Worm (Caenorhabditis elegans): ENCODE results near the gene lron-10.

The lron-10 gene

DNA sequence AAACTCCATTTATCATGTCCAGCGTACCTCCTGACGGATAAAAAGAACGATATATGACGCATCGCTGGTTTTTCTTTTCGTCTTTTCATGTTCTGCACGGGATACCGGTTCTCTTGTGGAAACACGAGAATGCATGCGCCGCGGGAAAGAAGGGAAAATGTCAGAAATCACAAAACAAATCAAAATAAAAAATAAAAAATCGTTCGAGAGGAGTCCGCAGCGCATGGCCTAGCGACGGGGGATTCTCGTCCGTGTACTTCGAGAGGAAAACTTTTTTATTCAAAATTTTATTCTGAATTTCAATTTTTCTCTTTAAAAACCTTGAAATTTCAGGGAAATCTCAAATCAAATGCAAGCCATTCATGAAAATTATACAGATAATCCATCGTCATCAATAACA, at the start of gene lron-10, which contains the start of gene hpr-9 (continued):
- TF ChIP-seq ztf-28 (GFP tag; IDR thresholded peaks at IDR 0.05), result 0 out of 2 replicates have a peak, but pooled peaks have one; percentile 58
- peak; percentile 23; the same call in 1 of the 2 replicates for TF ChIP-seq ceh-100 (GFP tag; IDR thresholded peaks at IDR 0.05)
- TF ChIP-seq die-1 (tag; optimal IDR thresholded peaks at IDR 0.05), result peak; percentile 1
- peak; percentile 71 for TF ChIP-seq K12H6.12 (tag; optimal IDR thresholded peaks at IDR 0.05)
- TF ChIP-seq pbrm-1 (GFP tag; IDR thresholded peaks at IDR 0.05), result peak; percentile 59; the same call in 1 of the 2 replicates
- TF ChIP-seq dpff-1 (tag; optimal IDR thresholded peaks at IDR 0.05), result no peak
- no peak for TF ChIP-seq ets-4 (GFP tag; optimal IDR thresholded peaks at IDR 0.05)
- TF ChIP-seq madf-3 (GFP tag; IDR thresholded peaks at IDR 0.05), result 0 out of 2 replicates have a peak, but pooled peaks have one; percentile 61
- TF ChIP-seq hsf-1 (GFP tag; IDR thresholded peaks at IDR 0.05), result no peak
- no peak for TF ChIP-seq cebp-2 (GFP tag; IDR thresholded peaks at IDR 0.05)
- no peak for TF ChIP-seq T07F8.4 (tag; optimal IDR thresholded peaks at IDR 0.05)
- TF ChIP-seq lir-1 (GFP tag; conservative IDR thresholded peaks at IDR 0.05), result peak; percentile 84
- no peak for TF ChIP-seq mes-4 (tag; optimal IDR thresholded peaks at IDR 0.05)
- no peak for TF ChIP-seq cebp-1 (GFP tag; IDR thresholded peaks at IDR 0.05)
- peak; percentile 63 for TF ChIP-seq cebp-1 (tag; optimal IDR thresholded peaks at IDR 0.05)
- peak in 1 of 3 experiments; percentile 73 for TF ChIP-seq lin-35 (GFP tag; optimal IDR thresholded peaks at IDR 0.05)
- TF ChIP-seq Y53G8AR.9 (GFP tag; conservative IDR thresholded peaks at IDR 0.05), result peak; percentile 73; the same call in 1 of the 2 replicates
- TF ChIP-seq ceh-91 (GFP tag; IDR thresholded peaks at IDR 0.05), result peak; percentile 49
- peak; percentile 95 for TF ChIP-seq ZK185.1 (tag; optimal IDR thresholded peaks at IDR 0.05; ENCODE audit: poor library complexity, severe bottlenecking)
- TF ChIP-seq egl-18 (GFP tag; IDR thresholded peaks at IDR 0.05), result 0 out of 2 replicates have a peak, but pooled peaks have one; percentile 23
- TF ChIP-seq lin-26 (GFP tag; IDR thresholded peaks at IDR 0.05), result peak; percentile 53; the same call in 1 of the 2 replicates
- TF ChIP-seq nhr-179 (tag; optimal IDR thresholded peaks at IDR 0.05), result no peak
- peak; percentile 28 for TF ChIP-seq ztf-18 (tag; optimal IDR thresholded peaks at IDR 0.05)
- peak; percentile 67 for TF ChIP-seq F33H1.4 (GFP tag; IDR thresholded peaks at IDR 0.05)
- TF ChIP-seq egrh-3 (GFP tag; IDR thresholded peaks at IDR 0.05), result no peak; the same call in 1 of the 2 replicates
- TF ChIP-seq F22D6.2 (tag; optimal IDR thresholded peaks at IDR 0.05), result peak; percentile 72
- TF ChIP-seq D2030.7 (GFP tag; IDR thresholded peaks at IDR 0.05), result peak; percentile 65
- TF ChIP-seq Y56A3A.18 (GFP tag; IDR thresholded peaks at IDR 0.05), result no peak
- TF ChIP-seq snpc-1.3 (tag; optimal IDR thresholded peaks at IDR 0.05; ENCODE audit: insufficient read depth), result peak; percentile 44
- TF ChIP-seq attf-5 (GFP tag; optimal IDR thresholded peaks at IDR 0.05), result peak; percentile 66

DNA sequence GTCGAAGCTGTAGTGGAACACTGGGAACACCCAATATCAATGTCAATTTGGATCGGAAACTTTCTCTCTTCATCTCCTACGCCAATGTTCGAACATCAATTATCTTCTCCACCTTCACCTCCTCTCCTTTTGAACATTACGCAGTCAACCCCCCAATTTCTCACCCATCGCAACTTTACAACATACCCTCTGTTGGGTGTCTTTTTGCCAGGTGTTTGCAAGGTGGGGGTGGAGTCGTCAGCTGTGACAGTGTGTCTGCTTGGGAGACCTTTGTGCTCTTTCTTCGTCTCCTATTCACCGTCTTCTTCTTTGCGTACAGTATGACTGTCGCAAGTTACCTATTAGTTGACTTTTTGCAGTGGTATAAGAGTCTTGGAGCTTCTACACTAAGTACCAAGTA, 45.5 kb upstream of the lron-10 start:
- TF ChIP-seq egrh-3 (GFP tag; IDR thresholded peaks at IDR 0.05), result no peak
- no peak for TF ChIP-seq lin-35 (GFP tag; optimal IDR thresholded peaks at IDR 0.05)
- TF ChIP-seq ztf-18 (tag; optimal IDR thresholded peaks at IDR 0.05), result no peak
- no peak for TF ChIP-seq lin-26 (GFP tag; IDR thresholded peaks at IDR 0.05)
- TF ChIP-seq snpc-3.4 (tag; optimal IDR thresholded peaks at IDR 0.05), result no peak

DNA sequence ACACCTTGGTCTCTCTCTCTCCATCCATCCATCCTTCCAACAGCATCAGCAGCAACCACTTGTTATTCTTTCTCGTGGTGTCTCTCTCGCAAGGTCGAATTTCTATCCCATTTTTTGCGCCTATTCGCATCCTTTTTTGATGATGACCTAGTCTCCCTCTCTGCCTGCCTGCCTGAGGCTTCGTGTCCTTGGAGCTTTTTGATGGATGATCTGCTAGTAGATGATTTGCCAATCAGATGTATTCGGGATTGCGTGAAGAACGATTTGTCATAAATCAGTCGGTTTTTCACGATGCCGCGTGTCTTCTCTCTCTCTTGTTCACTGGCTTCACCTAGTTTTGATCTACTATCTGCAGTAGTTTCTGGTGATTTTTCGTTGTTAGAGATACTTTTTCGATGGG, 40.1 kb upstream of the lron-10 start:
- TF ChIP-seq snpc-3.4 (tag; optimal IDR thresholded peaks at IDR 0.05), result no peak
- no peak for TF ChIP-seq F57C9.4 (tag; optimal IDR thresholded peaks at IDR 0.05)
- TF ChIP-seq madf-3 (GFP tag; IDR thresholded peaks at IDR 0.05), result no peak
- TF ChIP-seq pha-4 (tag; optimal IDR thresholded peaks at IDR 0.05), result no peak
- no peak for TF ChIP-seq mes-4 (tag; optimal IDR thresholded peaks at IDR 0.05)
- no peak for TF ChIP-seq lin-35 (GFP tag; optimal IDR thresholded peaks at IDR 0.05)
- TF ChIP-seq K11D2.4 (GFP tag; IDR thresholded peaks at IDR 0.05), result no peak
- no peak for TF ChIP-seq hlh-26 (GFP tag; conservative IDR thresholded peaks at IDR 0.05)
- TF ChIP-seq Y56A3A.18 (GFP tag; IDR thresholded peaks at IDR 0.05), result no peak
- TF ChIP-seq aptf-2 (GFP tag; conservative IDR thresholded peaks at IDR 0.05), result no peak
- no peak for TF ChIP-seq aptf-3 (GFP tag; IDR thresholded peaks at IDR 0.05)
- TF ChIP-seq ztf-6 (GFP tag; IDR thresholded peaks at IDR 0.05), result no peak
- TF ChIP-seq lsl-1 (GFP tag; optimal IDR thresholded peaks at IDR 0.05), result no peak
- no peak for TF ChIP-seq ets-4 (GFP tag; optimal IDR thresholded peaks at IDR 0.05)
- no peak for TF ChIP-seq T26A5.8 (tag; optimal IDR thresholded peaks at IDR 0.05)

Data from whole organism, young adult.